Worm (Caenorhabditis elegans) whole organism, L4 larva: ENCODE data around the gene trxr-2.

ENCODE experiments used
- D1046.2 ChIP-seq: fragments of 200-800 bp; sonication (Bioruptor generic); IDR thresholded peaks from 2 replicates; pipeline ENCODE4 v1.3.6; 2022; ENCODE audit warnings: missing genetic modification characterization, missing compliant biosample characterization
- ceh-20 ChIP-seq: fragments of 200-800 bp; sonication (Bioruptor generic); IDR thresholded peaks from 2 replicates; pipeline ENCODE4 v1.3.6; 2022; ENCODE audit warnings: missing genetic modification reagents, missing genetic modification characterization, missing compliant biosample characterization
- egl-27 ChIP-seq: sonication (generic microtip); optimal IDR thresholded peaks from 3 replicates; lab custom pipeline; 2017; ENCODE audit warnings: missing biosample characterization, missing genetic modification reagents, missing genetic modification characterization
- mxl-3 ChIP-seq: fragments of 200-800 bp; sonication (Bioruptor generic); optimal IDR thresholded peaks from 2 replicates; lab custom pipeline; 2018; ENCODE audit warnings: mild to moderate bottlenecking, missing genetic modification characterization, missing compliant biosample characterization
- skn-1 ChIP-seq: fragments of 150-350 bp; optimal IDR thresholded peaks from 2 replicates; lab custom pipeline; 2014; ENCODE audit warnings: missing biosample characterization, missing genetic modification characterization
- unc-39 ChIP-seq: sonication (generic microtip); optimal IDR thresholded peaks from 2 replicates; lab custom pipeline; 2017; ENCODE audit warnings: missing biosample characterization, missing genetic modification characterization
- unc-62 ChIP-seq, 3 experiments: fragments of 150-350 bp in 1 of 3; sonication (generic microtip); optimal IDR thresholded peaks in 2 of 3; peaks in 1 of 3; 1 replicate in 1 of 3; 2 replicates in 2 of 3; lab custom pipeline; 2014 to 2017; ENCODE audit warnings: missing biosample characterization in 3 of 3, missing genetic modification characterization in 3 of 3, missing genetic modification reagents in 3 of 3, missing genotype in 1 of 3
- zfp-2 ChIP-seq: sonication (generic microtip); optimal IDR thresholded peaks from 2 replicates; lab custom pipeline; 2016; ENCODE audit warnings: mild to moderate bottlenecking, missing genetic modification characterization, missing compliant biosample characterization

- TF ChIP-seq mxl-3: no peak
- no peak for TF ChIP-seq skn-1
- no peak for TF ChIP-seq unc-39 (tag; lab: Kevin White, UChicago)
- TF ChIP-seq zfp-2 (tag; lab: Kevin White, UChicago): no peak
- no peak for TF ChIP-seq ceh-20
- TF ChIP-seq unc-62 (GFP tag; optimal IDR thresholded peaks at IDR 0.05 in 1 of 2; lab: Kevin White, UChicago): no peak
- TF ChIP-seq unc-62 (tag; optimal IDR thresholded peaks at IDR 0.05; lab: Kevin White, UChicago): no peak
- no peak for TF ChIP-seq D1046.2
- no peak for TF ChIP-seq egl-27 (tag; lab: Kevin White, UChicago)
These were observed 10.4 kb downstream of the trxr-2 start, which contains the start of gene ZK637.12 for ce11 chrIII:8923937-8924336.
